Fruit fly (Drosophila melanogaster) whole organism, embryonic: ENCODE results near the gene CG1785.

Source experiments
- Atf3 ChIP-seq: fragments of 200-800 bp; sonication (Bioruptor generic); optimal IDR thresholded peaks from 3 replicates; lab custom pipeline; 2016; ENCODE audit warnings: missing biosample characterization, missing genetic modification characterization
- CG10267 ChIP-seq: fragments of 200-800 bp; sonication (Bioruptor generic); optimal IDR thresholded peaks from 2 replicates; lab custom pipeline; 2018; ENCODE audit warnings: missing biosample characterization, mild to moderate bottlenecking, missing genetic modification characterization, moderate library complexity
- CG10321 ChIP-seq: fragments of 200-800 bp; sonication (Bioruptor generic); IDR thresholded peaks from 2 replicates; pipeline ENCODE4 v1.3.6; 2022; ENCODE audit warnings: missing biosample characterization, missing genetic modification characterization
- CG11696 ChIP-seq: fragments of 200-800 bp; sonication (Bioruptor generic); IDR thresholded peaks from 2 replicates; pipeline ENCODE4 v1.3.6; 2022; ENCODE audit warnings: missing biosample characterization, missing genetic modification characterization
- CG11723 ChIP-seq: fragments of 200-800 bp; sonication (Bioruptor generic); optimal IDR thresholded peaks from 2 replicates; lab custom pipeline; 2017; ENCODE audit warnings: missing biosample characterization, mild to moderate bottlenecking, missing genetic modification characterization
- CG12769 ChIP-seq: fragments of 200-800 bp; sonication (Bioruptor generic); optimal IDR thresholded peaks from 2 replicates; lab custom pipeline; 2019; ENCODE audit warnings: missing biosample characterization, mild to moderate bottlenecking, missing genetic modification characterization, moderate library complexity
- CG14050 ChIP-seq: fragments of 200-800 bp; sonication (Bioruptor generic); IDR thresholded peaks from 3 replicates; pipeline ENCODE4 v1.3.6; 2022; ENCODE audit warnings: missing biosample characterization, missing genetic modification characterization
- CG14860 ChIP-seq: fragments of 200-800 bp; sonication (Bioruptor generic); IDR thresholded peaks from 3 replicates; pipeline ENCODE4 v1.3.6; 2022; ENCODE audit warnings: missing biosample characterization, missing genetic modification characterization; ENCODE audit not compliant: partially characterized antibody
- CG15011 ChIP-seq: fragments of 200-800 bp; sonication (Bioruptor generic); optimal IDR thresholded peaks from 3 replicates; lab custom pipeline; 2018; ENCODE audit warnings: missing biosample characterization, mild to moderate bottlenecking, missing genetic modification characterization
- CG1647 ChIP-seq: fragments of 200-800 bp; sonication (Bioruptor generic); optimal IDR thresholded peaks from 3 replicates; lab custom pipeline; 2016; ENCODE audit warnings: missing biosample characterization, missing genetic modification characterization
- CG17359 ChIP-seq: fragments of 200-800 bp; sonication (Bioruptor generic); optimal IDR thresholded peaks from 3 replicates; lab custom pipeline; 2018; ENCODE audit warnings: missing biosample characterization, mild to moderate bottlenecking, missing genetic modification characterization, moderate library complexity
- CG18764 ChIP-seq: fragments of 200-800 bp; sonication (Bioruptor generic); optimal IDR thresholded peaks from 3 replicates; lab custom pipeline; 2016; ENCODE audit warnings: missing biosample characterization, missing genetic modification characterization
- CG2129 ChIP-seq: fragments of 200-800 bp; sonication (Bioruptor generic); IDR thresholded peaks from 2 replicates; pipeline ENCODE4 v1.3.6; 2022; ENCODE audit warnings: missing biosample characterization, missing genetic modification characterization; ENCODE audit not compliant: partially characterized antibody
- CG2875 ChIP-seq: fragments of 200-800 bp; sonication (Bioruptor generic); optimal IDR thresholded peaks from 2 replicates; lab custom pipeline; 2017; ENCODE audit warnings: missing biosample characterization, mild to moderate bottlenecking, missing genetic modification characterization, missing genetic modification reagents
- CG33213 ChIP-seq: fragments of 200-800 bp; sonication (Bioruptor generic); optimal IDR thresholded peaks from 3 replicates; lab custom pipeline; 2016; ENCODE audit warnings: missing biosample characterization, missing genetic modification characterization
- CG6683 ChIP-seq: fragments of 200-800 bp; sonication (Bioruptor generic); optimal IDR thresholded peaks from 2 replicates; lab custom pipeline; 2017; ENCODE audit warnings: missing biosample characterization, mild to moderate bottlenecking, missing genetic modification characterization, missing genetic modification reagents
- CG6813 ChIP-seq: fragments of 200-800 bp; sonication (Bioruptor generic); optimal IDR thresholded peaks from 2 replicates; lab custom pipeline; 2017; ENCODE audit warnings: missing biosample characterization, missing genetic modification characterization, mild to moderate bottlenecking, moderate library complexity, missing genetic modification reagents
- CG8944 ChIP-seq: fragments of 200-800 bp; sonication (Bioruptor generic); optimal IDR thresholded peaks from 3 replicates; lab custom pipeline; 2016; ENCODE audit warnings: missing biosample characterization, missing genetic modification characterization
- D19B ChIP-seq: fragments of 200-800 bp; sonication (Bioruptor generic); optimal IDR thresholded peaks from 2 replicates; lab custom pipeline; 2017; ENCODE audit warnings: missing biosample characterization, mild to moderate bottlenecking, missing genetic modification characterization
- Drgx ChIP-seq: fragments of 200-800 bp; sonication (Bioruptor generic); IDR thresholded peaks from 2 replicates; pipeline ENCODE4 v1.3.6; 2022; ENCODE audit warnings: missing biosample characterization, missing genetic modification characterization
- ERR ChIP-seq: fragments of 200-800 bp; sonication (Bioruptor generic); optimal IDR thresholded peaks from 2 replicates; lab custom pipeline; 2016; ENCODE audit warnings: missing biosample characterization, missing genetic modification characterization
- H15 ChIP-seq: fragments of 200-800 bp; sonication (Bioruptor generic); IDR thresholded peaks from 3 replicates; pipeline ENCODE4 v1.3.6; 2022; ENCODE audit warnings: missing biosample characterization, missing genetic modification characterization
- Lhr ChIP-seq: fragments of 200-800 bp; sonication (Bioruptor generic); optimal IDR thresholded peaks from 3 replicates; lab custom pipeline; 2017; ENCODE audit warnings: mild to moderate bottlenecking, missing biosample characterization, missing genetic modification reagents, missing genetic modification characterization
- Myb ChIP-seq: fragments of 200-800 bp; sonication (Bioruptor generic); optimal IDR thresholded peaks from 2 replicates; lab custom pipeline; 2016; ENCODE audit warnings: missing biosample characterization, missing genetic modification characterization
- Ptx1 ChIP-seq: fragments of 200-800 bp; sonication (Bioruptor generic); IDR thresholded peaks from 2 replicates; pipeline ENCODE4 v1.3.6; 2022; ENCODE audit warnings: missing biosample characterization, missing genetic modification characterization
- Sin3A ChIP-seq: fragments of >200 bp; optimal IDR thresholded peaks from 2 replicates; lab custom pipeline; 2018
- Taf1 ChIP-seq: fragments of 200-800 bp; sonication (Bioruptor generic); IDR thresholded peaks from 2 replicates; pipeline ENCODE4 v1.3.6; 2022; ENCODE audit warnings: missing biosample characterization, missing genetic modification characterization
- Tbp ChIP-seq: fragments of >200 bp; optimal IDR thresholded peaks from 2 replicates; lab custom pipeline; 2018; ENCODE audit warnings: missing biosample characterization, missing genetic modification characterization
- aop ChIP-seq: fragments of 200-800 bp; sonication (Bioruptor generic); IDR thresholded peaks from 2 replicates; pipeline ENCODE4 v1.3.6; 2022; ENCODE audit warnings: missing biosample characterization, missing genetic modification characterization
- ap ChIP-seq: fragments of 200-800 bp; sonication (Bioruptor generic); IDR thresholded peaks from 2 replicates; pipeline ENCODE4 v1.3.6; 2022; ENCODE audit warnings: missing biosample characterization, missing genetic modification characterization
- caup ChIP-seq: fragments of 200-800 bp; sonication (Bioruptor generic); optimal IDR thresholded peaks from 3 replicates; lab custom pipeline; 2017; ENCODE audit warnings: missing biosample characterization, mild to moderate bottlenecking, missing genetic modification characterization, moderate library complexity; ENCODE audit not compliant: severe bottlenecking
- dati ChIP-seq: fragments of 200-800 bp; sonication (Bioruptor generic); IDR thresholded peaks from 2 replicates; pipeline ENCODE4 v1.3.6; 2022; ENCODE audit warnings: missing biosample characterization, missing genetic modification characterization
- dysf ChIP-seq: fragments of 200-800 bp; sonication (Bioruptor generic); IDR thresholded peaks from 3 replicates; pipeline ENCODE4 v1.3.6; 2022; ENCODE audit warnings: missing biosample characterization, missing genetic modification characterization
- en ChIP-seq: fragments of 200-800 bp; sonication (Bioruptor generic); optimal IDR thresholded peaks from 2 replicates; lab custom pipeline; 2016; ENCODE audit warnings: missing biosample characterization, missing genetic modification characterization
- fd102C ChIP-seq: fragments of 200-800 bp; sonication (Bioruptor generic); optimal IDR thresholded peaks from 2 replicates; lab custom pipeline; 2018; ENCODE audit warnings: missing biosample characterization, mild to moderate bottlenecking, missing genetic modification characterization, moderate library complexity
- ftz-f1 ChIP-seq: fragments of 200-800 bp; sonication (Bioruptor generic); optimal IDR thresholded peaks from 2 replicates; lab custom pipeline; 2016; ENCODE audit warnings: missing biosample characterization, missing genetic modification characterization
- ken ChIP-seq: fragments of 200-800 bp; sonication (Bioruptor generic); IDR thresholded peaks from 3 replicates; pipeline ENCODE4 v1.3.6; 2022; ENCODE audit warnings: missing biosample characterization, missing genetic modification characterization
- klu ChIP-seq: fragments of 200-800 bp; sonication (Bioruptor generic); IDR thresholded peaks from 2 replicates; pipeline ENCODE4 v1.3.6; 2022; ENCODE audit warnings: missing biosample characterization, missing genetic modification characterization
- knrl ChIP-seq: fragments of 200-800 bp; sonication (Bioruptor generic); IDR thresholded peaks from 3 replicates; pipeline ENCODE4 v1.3.6; 2022; ENCODE audit warnings: missing biosample characterization, missing genetic modification characterization; ENCODE audit not compliant: partially characterized antibody
- lbe ChIP-seq: fragments of 200-800 bp; sonication (Bioruptor generic); optimal IDR thresholded peaks from 2 replicates; lab custom pipeline; 2016; ENCODE audit warnings: missing biosample characterization, mild to moderate bottlenecking, missing genetic modification characterization
- lov ChIP-seq, 2 experiments: fragments of 200-800 bp in 1 of 2; fragments of >200 bp in 1 of 2; sonication (Bioruptor generic) in 1 of 2; IDR thresholded peaks in 1 of 2; optimal IDR thresholded peaks in 1 of 2; 2 replicates in 1 of 2; 3 replicates in 1 of 2; pipeline versions ENCODE4 v1.3.6 to Lab custom; 2017 to 2022; ENCODE audit warnings: missing biosample characterization in 1 of 2, missing genetic modification characterization in 1 of 2
- peb ChIP-seq: fragments of 200-800 bp; sonication (Bioruptor generic); IDR thresholded peaks from 2 replicates; pipeline ENCODE4 v1.3.6; 2022; ENCODE audit warnings: missing biosample characterization, missing genetic modification characterization
- pum ChIP-seq: fragments of 200-800 bp; sonication (Bioruptor generic); optimal IDR thresholded peaks from 2 replicates; lab custom pipeline; 2016; ENCODE audit warnings: missing biosample characterization, missing genetic modification characterization
- sna ChIP-seq: fragments of 200-800 bp; sonication (Bioruptor generic); IDR thresholded peaks from 2 replicates; pipeline ENCODE4 v1.3.6; 2022; ENCODE audit warnings: missing biosample characterization, missing genetic modification characterization; ENCODE audit not compliant: partially characterized antibody
- tgo ChIP-seq: fragments of 200-800 bp; sonication (Bioruptor generic); IDR thresholded peaks from 3 replicates; pipeline ENCODE4 v1.3.6; 2022; ENCODE audit warnings: missing biosample characterization, missing genetic modification characterization
- tup ChIP-seq: fragments of 200-800 bp; sonication (Bioruptor generic); optimal IDR thresholded peaks from 2 replicates; lab custom pipeline; 2016; ENCODE audit warnings: missing biosample characterization, mild to moderate bottlenecking, missing genetic modification characterization, moderate library complexity
- wek ChIP-seq: fragments of 200-800 bp; sonication (Bioruptor generic); optimal IDR thresholded peaks from 3 replicates; lab custom pipeline; 2018; ENCODE audit warnings: missing biosample characterization, mild to moderate bottlenecking, missing genetic modification characterization, moderate library complexity
- wor ChIP-seq: fragments of 200-800 bp; sonication (Bioruptor generic); IDR thresholded peaks from 2 replicates; pipeline ENCODE4 v1.3.6; 2022; ENCODE audit warnings: missing biosample characterization, missing genetic modification characterization
- yki ChIP-seq: fragments of >200 bp; optimal IDR thresholded peaks from 3 replicates; lab custom pipeline; 2018
- zf30C ChIP-seq: fragments of 200-800 bp; sonication (Bioruptor generic); optimal IDR thresholded peaks from 3 replicates; lab custom pipeline; 2018; ENCODE audit warnings: missing biosample characterization, mild to moderate bottlenecking, missing genetic modification characterization

The CG1785 gene

DNA sequence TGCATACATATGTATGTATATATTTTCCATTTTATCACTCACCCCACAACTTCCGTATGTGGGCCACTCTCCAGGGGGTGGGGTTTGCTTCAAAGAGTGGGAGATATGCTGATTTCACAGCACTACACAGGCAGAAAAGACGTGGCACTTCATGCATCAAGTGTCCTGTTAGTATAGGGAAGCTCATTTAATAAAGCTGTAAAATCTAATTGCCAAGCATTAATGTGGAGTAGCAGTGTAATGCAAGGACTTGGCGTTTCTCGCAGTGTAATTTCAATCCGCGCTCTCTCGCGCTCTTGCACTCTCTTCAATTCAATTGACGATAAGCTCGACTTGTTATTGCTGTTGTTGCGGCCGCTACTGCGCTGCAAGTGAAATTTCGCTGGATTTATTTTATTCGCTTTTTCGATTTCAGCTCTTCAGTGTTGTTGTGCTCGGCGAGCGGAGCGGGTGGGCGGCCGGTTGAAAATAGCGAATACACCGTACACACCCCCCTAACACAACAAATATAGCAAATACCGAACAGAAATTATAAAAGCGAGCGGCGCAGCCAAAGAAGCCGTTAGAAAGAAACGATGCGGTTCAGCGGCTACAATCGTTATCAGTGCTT is 5.4 kb upstream of the CG1785 start, which contains the start of gene Hexo2 (continued):
- TF ChIP-seq lov (optimal IDR thresholded peaks at IDR 0.05; lab: Kevin White, UChicago) (no peak), lov (GFP tag; IDR thresholded peaks at IDR 0.05; lab: Robert Waterston, UW) (peak; percentile 95), CG11723 (peak; percentile 79), lbe (GFP tag; lab: Kevin White, UChicago) (peak; percentile 94), CG6813 (peak; percentile 88), Myb (GFP tag; lab: Kevin White, UChicago) (peak; percentile 75), ap (GFP tag; lab: Robert Waterston, UW) (peak; percentile 94), CG18764 (GFP tag; lab: Kevin White, UChicago) (peak; percentile 88), ERR (peak; percentile 87), CG10321 (peak; percentile 55; the same call in 1 of the 2 replicates), aop (GFP tag; lab: Robert Waterston, UW) (peak; percentile 94), sna (GFP tag; lab: Robert Waterston, UW) (no peak), CG15011 (GFP tag; lab: Kevin White, UChicago) (peak; percentile 73), CG14050 (GFP tag; lab: Robert Waterston, UW) (peak; percentile 94), CG10267 (tag; lab: Kevin White, UChicago) (peak; percentile 81), wor (GFP tag; lab: Robert Waterston, UW) (peak; percentile 93), knrl (GFP tag; lab: Robert Waterston, UW) (no peak), Lhr (GFP tag; lab: Kevin White, UChicago) (peak; percentile 81), CG12769 (peak; percentile 94), Ptx1 (GFP tag; lab: Robert Waterston, UW) (peak; percentile 96), CG1647 (GFP tag; lab: Kevin White, UChicago) (peak; percentile 95), D19B (peak; percentile 40), Atf3 (GFP tag; lab: Kevin White, UChicago) (peak; percentile 95), caup (peak; percentile 81), CG6683 (GFP tag; lab: Kevin White, UChicago) (peak; percentile 67), Drgx (GFP tag; lab: Robert Waterston, UW) (peak; percentile 98), ftz-f1 (GFP tag; lab: Kevin White, UChicago) (no peak), wek (peak; percentile 84), tup (GFP tag; lab: Kevin White, UChicago) (peak; percentile 85), zf30C (GFP tag; lab: Kevin White, UChicago) (peak; percentile 73), Taf1 (GFP tag; lab: Robert Waterston, UW) (peak; percentile 73; the same call in 1 of the 2 replicates), peb (GFP tag; lab: Robert Waterston, UW) (peak; percentile 89), fd102C (GFP tag; lab: Kevin White, UChicago) (peak; percentile 58), pum (GFP tag; lab: Kevin White, UChicago) (peak; percentile 95), CG2129 (GFP tag; lab: Robert Waterston, UW) (no peak), Sin3A (lab: Kevin White, UChicago) (no peak), dati (GFP tag; lab: Robert Waterston, UW) (peak; percentile 91), CG14860 (no peak), klu (GFP tag; lab: Robert Waterston, UW) (peak; percentile 86), Tbp (no peak), CG33213 (peak; percentile 93), en (GFP tag; lab: Kevin White, UChicago) (peak; percentile 91), CG17359 (tag; lab: Kevin White, UChicago) (peak; percentile 97), yki (lab: Kevin White, UChicago) (no peak), CG11696 (peak; percentile 85), CG8944 (GFP tag; lab: Kevin White, UChicago) (peak; percentile 95), dysf (GFP tag; lab: Robert Waterston, UW) (peak; percentile 95), tgo (peak; percentile 95), CG2875 (GFP tag; lab: Kevin White, UChicago) (peak; percentile 95), H15 (GFP tag; lab: Robert Waterston, UW) (peak; percentile 97), ken (GFP tag; lab: Robert Waterston, UW) (peak; percentile 98)
